Worm (Caenorhabditis elegans) whole organism, mixed stage, embryonic: ENCODE results near the gene rga-4.
A peak's percentile ranks its signal among the peaks of the same experiment; 100 is the strongest.

Experiments
- hlh-1 ChIP-seq: fragments of 150-350 bp; optimal IDR thresholded peaks from 2 replicates; lab custom pipeline; 2014; ENCODE audit warnings: missing biosample characterization, missing genetic modification reagents, missing genetic modification characterization
- lsy-2 ChIP-seq: fragments of 150-350 bp; optimal IDR thresholded peaks from 2 replicates; lab custom pipeline; 2014; ENCODE audit warnings: missing biosample characterization, missing genetic modification characterization
- unc-62 ChIP-seq: fragments of 150-350 bp; optimal IDR thresholded peaks from 2 replicates; lab custom pipeline; 2014; ENCODE audit warnings: missing biosample characterization, missing genetic modification reagents, missing genetic modification characterization

Gene rga-4

ce11 chrV:1326067-1326466 is 57.0 kb downstream of the rga-4 start:
- TF ChIP-seq unc-62 (GFP tag; lab: Kevin White, UChicago) (peak; percentile 72), hlh-1 (tag; lab: Kevin White, UChicago) (peak; percentile 46), lsy-2 (tag; lab: Kevin White, UChicago) (no peak)
